Fruit fly (Drosophila melanogaster): Measurements from ENCODE around the gene CG11841.

Gene CG11841

dm6 chr3R:29083459-29084457 is 32.9 kb downstream of the CG11841 start (continued):
- peak; percentile 10 for TF ChIP-seq odd (GFP tag; optimal IDR thresholded peaks at IDR 0.05)
- no peak for TF ChIP-seq gfzf (GFP tag; optimal IDR thresholded peaks at IDR 0.05)
- TF ChIP-seq CG8290 (GFP tag; optimal IDR thresholded peaks at IDR 0.05) = no peak
- TF ChIP-seq CG8290 (tag; optimal IDR thresholded peaks at IDR 0.05) = peak; percentile 9 to 10
- TF ChIP-seq Xrp1 (GFP tag; IDR thresholded peaks at IDR 0.05) = peak; percentile 35; the same call in 1 of the 2 replicates
- TF ChIP-seq gce (GFP tag; IDR thresholded peaks at IDR 0.05) = 0 out of 3 replicates have a peak, but pooled peaks have one; percentile 40
- peak; percentile 1 for TF ChIP-seq zen (tag; optimal IDR thresholded peaks at IDR 0.05)
- TF ChIP-seq CG12299 (tag; optimal IDR thresholded peaks at IDR 0.05) = no peak
- TF ChIP-seq CG6254 (GFP tag; optimal IDR thresholded peaks at IDR 0.05) = peak; percentile 42
- no peak for TF ChIP-seq hkb (optimal IDR thresholded peaks at IDR 0.05)
- TF ChIP-seq hkb (GFP tag; IDR thresholded peaks at IDR 0.05) = 0 out of 2 replicates have a peak, but pooled peaks have one; percentile 17
- TF ChIP-seq CG17328 (GFP tag; IDR thresholded peaks at IDR 0.05) = no peak
- TF ChIP-seq mirr (GFP tag; optimal IDR thresholded peaks at IDR 0.05) = no peak
- TF ChIP-seq twi (tag; optimal IDR thresholded peaks at IDR 0.05) = peak; percentile 89
- peak; percentile 12 for TF ChIP-seq Nf-YC (tag; optimal IDR thresholded peaks at IDR 0.05)
- TF ChIP-seq ci (GFP tag; IDR thresholded peaks at IDR 0.05) = peak; percentile 50; the same call in 2 of the 3 replicates
- peak; percentile 36 for TF ChIP-seq CG12219 (GFP tag; optimal IDR thresholded peaks at IDR 0.05)
- no peak for TF ChIP-seq sima (GFP tag; optimal IDR thresholded peaks at IDR 0.05)
- TF ChIP-seq onecut (GFP tag; IDR thresholded peaks at IDR 0.05) = peak; percentile 20; the same call in 1 of the 2 replicates
- no peak for TF ChIP-seq CG10147 (GFP tag; optimal IDR thresholded peaks at IDR 0.05)
- peak; percentile 14 for TF ChIP-seq dmrt99B (tag; optimal IDR thresholded peaks at IDR 0.05)
- TF ChIP-seq Tbp (GFP tag; optimal IDR thresholded peaks at IDR 0.05) = no peak
- TF ChIP-seq Aef1 (GFP tag; IDR thresholded peaks at IDR 0.05) = no peak
- TF ChIP-seq Camta (GFP tag; optimal IDR thresholded peaks at IDR 0.05) = peak; percentile 1

- TF ChIP-seq CG5180 (GFP tag; optimal IDR thresholded peaks at IDR 0.05) = peak; percentile 31
- TF ChIP-seq CG10321 (GFP tag; IDR thresholded peaks at IDR 0.05) = peak; percentile 71
- TF ChIP-seq Oaz (GFP tag; IDR thresholded peaks at IDR 0.05) = no peak
- no peak for TF ChIP-seq CG10979 (tag; optimal IDR thresholded peaks at IDR 0.05)
- TF ChIP-seq Taf1 (GFP tag; IDR thresholded peaks at IDR 0.05) = no peak
- peak; percentile 28 for TF ChIP-seq twi (tag; optimal IDR thresholded peaks at IDR 0.05)
- TF ChIP-seq Pdp1 (GFP tag; optimal IDR thresholded peaks at IDR 0.05) = peak in 1 of 2 experiments; percentile 19
- TF ChIP-seq pros (GFP tag; optimal IDR thresholded peaks at IDR 0.05) = no peak
- TF ChIP-seq chn (GFP tag; optimal IDR thresholded peaks at IDR 0.05) = no peak
- peak; percentile 35 for TF ChIP-seq D (optimal IDR thresholded peaks at IDR 0.05)
- TF ChIP-seq D (GFP tag; optimal IDR thresholded peaks at IDR 0.05) = no peak
- no peak for TF ChIP-seq D19A (tag; optimal IDR thresholded peaks at IDR 0.05)
- no peak for TF ChIP-seq CG4282 (GFP tag; optimal IDR thresholded peaks at IDR 0.05)
- peak; percentile 6 for TF ChIP-seq kah (GFP tag; optimal IDR thresholded peaks at IDR 0.05)
- TF ChIP-seq cg (GFP tag; optimal IDR thresholded peaks at IDR 0.05) = peak; percentile 72
- peak; percentile 51; the same call in 1 of the 4 replicates for TF ChIP-seq chinmo (GFP tag; IDR thresholded peaks at IDR 0.05; ENCODE audit: partially characterized antibody)
- no peak for TF ChIP-seq CG18619 (GFP tag; optimal IDR thresholded peaks at IDR 0.05)
- TF ChIP-seq CG4404 (GFP tag; IDR thresholded peaks at IDR 0.05) = no peak
- TF ChIP-seq vvl (GFP tag; IDR thresholded peaks at IDR 0.05) = peak; percentile 8; the same call in 1 of the 2 replicates
- no peak for TF ChIP-seq Abd-B (GFP tag; optimal IDR thresholded peaks at IDR 0.05)
- TF ChIP-seq CG2202 (tag; optimal IDR thresholded peaks at IDR 0.05) = no peak
- peak; percentile 20; the same call in 1 of the 3 replicates for TF ChIP-seq otp (GFP tag; IDR thresholded peaks at IDR 0.05)
- TF ChIP-seq CG10431 (GFP tag; optimal IDR thresholded peaks at IDR 0.05) = no peak
- TF ChIP-seq sens (GFP tag) = peak; percentile 66
- TF ChIP-seq gsb-n (tag; optimal IDR thresholded peaks at IDR 0.05) = peak; percentile 60
- TF ChIP-seq zen (tag; optimal IDR thresholded peaks at IDR 0.05) = peak; percentile 46
- TF ChIP-seq Hand (GFP tag; optimal IDR thresholded peaks at IDR 0.05) = no peak
Observed at dm6 chr3R:29086896-29087295, 36.0 kb downstream of the CG11841 start.
